Fruit fly (Drosophila melanogaster) whole organism, embryonic: ENCODE data around the gene CG11095.

Source experiments
- Abd-B ChIP-seq: fragments of 200-800 bp; sonication (Bioruptor generic); optimal IDR thresholded peaks from 2 replicates; lab custom pipeline; 2018; ENCODE audit warnings: missing biosample characterization, mild to moderate bottlenecking, missing genetic modification characterization, moderate library complexity
- Blimp-1 ChIP-seq: fragments of 200-800 bp; sonication (Bioruptor generic); optimal IDR thresholded peaks from 3 replicates; lab custom pipeline; 2018; ENCODE audit warnings: missing biosample characterization, missing genetic modification characterization, mild to moderate bottlenecking, moderate library complexity, missing genetic modification reagents
- CG10462 ChIP-seq: fragments of 200-800 bp; sonication (Bioruptor generic); optimal IDR thresholded peaks from 2 replicates; lab custom pipeline; 2016; ENCODE audit warnings: missing biosample characterization, missing genetic modification characterization
- CG11093 ChIP-seq: fragments of 200-800 bp; sonication (Bioruptor generic); IDR thresholded peaks from 3 replicates; pipeline ENCODE4 v1.3.6; 2022; ENCODE audit warnings: missing biosample characterization, missing genetic modification characterization
- CG11398 ChIP-seq: fragments of 200-800 bp; sonication (Bioruptor generic); optimal IDR thresholded peaks from 2 replicates; lab custom pipeline; 2016; ENCODE audit warnings: missing biosample characterization, missing genetic modification characterization
- CG11723 ChIP-seq: fragments of 200-800 bp; sonication (Bioruptor generic); optimal IDR thresholded peaks from 2 replicates; lab custom pipeline; 2017; ENCODE audit warnings: missing biosample characterization, mild to moderate bottlenecking, missing genetic modification characterization
- CG12769 ChIP-seq: fragments of 200-800 bp; sonication (Bioruptor generic); optimal IDR thresholded peaks from 2 replicates; lab custom pipeline; 2019; ENCODE audit warnings: missing biosample characterization, mild to moderate bottlenecking, missing genetic modification characterization, moderate library complexity
- CG12942 ChIP-seq: fragments of 200-800 bp; sonication (Bioruptor generic); optimal IDR thresholded peaks from 3 replicates; lab custom pipeline; 2016; ENCODE audit warnings: missing biosample characterization, missing genetic modification characterization
- CG13775 ChIP-seq: fragments of 200-800 bp; sonication (Bioruptor generic); optimal IDR thresholded peaks from 3 replicates; lab custom pipeline; 2017; ENCODE audit warnings: missing biosample characterization, mild to moderate bottlenecking, missing genetic modification characterization
- CG17568 ChIP-seq: fragments of 200-800 bp; sonication (Bioruptor generic); optimal IDR thresholded peaks from 2 replicates; lab custom pipeline; 2018; ENCODE audit warnings: missing biosample characterization, mild to moderate bottlenecking, missing genetic modification characterization, moderate library complexity
- CG17829 ChIP-seq: fragments of 200-800 bp; optimal IDR thresholded peaks from 2 replicates; lab custom pipeline; 2019; ENCODE audit warnings: missing biosample characterization, mild to moderate bottlenecking, missing genetic modification characterization, moderate library complexity
- CG32772 ChIP-seq: fragments of 200-800 bp; sonication (Bioruptor generic); IDR thresholded peaks from 2 replicates; pipeline ENCODE4 v1.3.6; 2022; ENCODE audit warnings: missing biosample characterization, missing genetic modification characterization
- CG4360 ChIP-seq: fragments of 200-800 bp; sonication (Bioruptor generic); IDR thresholded peaks from 2 replicates; pipeline ENCODE4 v1.3.6; 2022; ENCODE audit warnings: missing biosample characterization, missing genetic modification characterization
- CG4854 ChIP-seq: fragments of 200-800 bp; sonication (Bioruptor generic); optimal IDR thresholded peaks from 2 replicates; lab custom pipeline; 2016; ENCODE audit warnings: missing biosample characterization, missing genetic modification characterization, inconsistent platforms
- CG7987 ChIP-seq: fragments of 200-800 bp; sonication (Bioruptor generic); optimal IDR thresholded peaks from 2 replicates; lab custom pipeline; 2018; ENCODE audit warnings: missing biosample characterization, mild to moderate bottlenecking, missing genetic modification characterization, moderate library complexity
- CG8359 ChIP-seq: fragments of 200-800 bp; sonication (Bioruptor generic); optimal IDR thresholded peaks from 2 replicates; lab custom pipeline; 2017; ENCODE audit warnings: missing biosample characterization, mild to moderate bottlenecking, missing genetic modification characterization, borderline replicate concordance
- CG8388 ChIP-seq: fragments of 200-800 bp; sonication (Bioruptor generic); optimal IDR thresholded peaks from 2 replicates; lab custom pipeline; 2019; ENCODE audit warnings: missing biosample characterization, mild to moderate bottlenecking, missing genetic modification characterization, moderate library complexity
- CG8944 ChIP-seq: fragments of 200-800 bp; sonication (Bioruptor generic); optimal IDR thresholded peaks from 3 replicates; lab custom pipeline; 2016; ENCODE audit warnings: missing biosample characterization, missing genetic modification characterization
- CHES-1-like ChIP-seq: fragments of 200-800 bp; sonication (Bioruptor generic); optimal IDR thresholded peaks from 2 replicates; lab custom pipeline; 2016; ENCODE audit warnings: missing biosample characterization, missing genetic modification characterization
- CrebB ChIP-seq: fragments of 200-800 bp; sonication (Bioruptor generic); optimal IDR thresholded peaks from 3 replicates; lab custom pipeline; 2018; ENCODE audit warnings: missing biosample characterization, mild to moderate bottlenecking, missing genetic modification characterization
- Dek ChIP-seq: fragments of 200-800 bp; sonication (Bioruptor generic); optimal IDR thresholded peaks from 3 replicates; lab custom pipeline; 2019; ENCODE audit warnings: missing biosample characterization, mild to moderate bottlenecking, missing genetic modification characterization, moderate library complexity
- H15 ChIP-seq: fragments of 200-800 bp; sonication (Bioruptor generic); IDR thresholded peaks from 3 replicates; pipeline ENCODE4 v1.3.6; 2022; ENCODE audit warnings: missing biosample characterization, missing genetic modification characterization
- Hand ChIP-seq: fragments of 200-800 bp; sonication (Bioruptor generic); optimal IDR thresholded peaks from 2 replicates; lab custom pipeline; 2017; ENCODE audit warnings: mild to moderate bottlenecking, missing biosample characterization, missing genetic modification reagents, missing genetic modification characterization
- Hr39 ChIP-seq: fragments of >200 bp; optimal IDR thresholded peaks from 2 replicates; lab custom pipeline; 2017
- Mrtf ChIP-seq: fragments of 200-800 bp; sonication (Bioruptor generic); IDR thresholded peaks from 3 replicates; pipeline ENCODE4 v1.3.6; 2022; ENCODE audit warnings: missing biosample characterization, missing genetic modification characterization
- Neu2 ChIP-seq: fragments of 200-800 bp; sonication (Bioruptor generic); optimal IDR thresholded peaks from 3 replicates; lab custom pipeline; 2016; ENCODE audit warnings: missing biosample characterization, missing genetic modification characterization, borderline replicate concordance
- Ravus ChIP-seq: fragments of 200-800 bp; sonication (Bioruptor generic); IDR thresholded peaks from 2 replicates; pipeline ENCODE4 v1.3.6; 2022; ENCODE audit warnings: missing biosample characterization, missing genetic modification characterization
- Spps ChIP-seq: fragments of 200-800 bp; sonication (Bioruptor generic); optimal IDR thresholded peaks from 2 replicates; lab custom pipeline; 2018; ENCODE audit warnings: missing biosample characterization, mild to moderate bottlenecking, missing genetic modification characterization
- Sry-β ChIP-seq: fragments of 200-800 bp; sonication (Bioruptor generic); optimal IDR thresholded peaks from 2 replicates; lab custom pipeline; 2018; ENCODE audit warnings: missing biosample characterization, mild to moderate bottlenecking, missing genetic modification characterization, moderate library complexity
- Ssrp ChIP-seq: fragments of 200-800 bp; sonication (Bioruptor generic); optimal IDR thresholded peaks from 2 replicates; lab custom pipeline; 2018; ENCODE audit warnings: missing biosample characterization, mild to moderate bottlenecking, missing genetic modification characterization, moderate library complexity
- ap ChIP-seq: fragments of 200-800 bp; sonication (Bioruptor generic); IDR thresholded peaks from 2 replicates; pipeline ENCODE4 v1.3.6; 2022; ENCODE audit warnings: missing biosample characterization, missing genetic modification characterization
- bigmax ChIP-seq: fragments of 200-800 bp; sonication (Bioruptor generic); optimal IDR thresholded peaks from 2 replicates; lab custom pipeline; 2018; ENCODE audit warnings: missing biosample characterization, mild to moderate bottlenecking, missing genetic modification characterization
- cg ChIP-seq: fragments of 200-800 bp; sonication (Bioruptor generic); optimal IDR thresholded peaks from 3 replicates; lab custom pipeline; 2019; ENCODE audit warnings: missing biosample characterization, mild to moderate bottlenecking, missing genetic modification characterization, moderate library complexity
- ci ChIP-seq: fragments of 200-800 bp; sonication (Bioruptor generic); IDR thresholded peaks from 3 replicates; pipeline ENCODE4 v1.3.6; 2022; ENCODE audit warnings: missing biosample characterization, missing genetic modification characterization
- fd102C ChIP-seq: fragments of 200-800 bp; sonication (Bioruptor generic); optimal IDR thresholded peaks from 2 replicates; lab custom pipeline; 2018; ENCODE audit warnings: missing biosample characterization, mild to moderate bottlenecking, missing genetic modification characterization, moderate library complexity
- gcm ChIP-seq: fragments of 200-800 bp; sonication (Bioruptor generic); optimal IDR thresholded peaks from 2 replicates; lab custom pipeline; 2019; ENCODE audit warnings: missing biosample characterization, mild to moderate bottlenecking, missing genetic modification characterization, moderate library complexity
- jigr1 ChIP-seq: fragments of 200-800 bp; sonication (Bioruptor generic); IDR thresholded peaks from 3 replicates; pipeline ENCODE4 v1.3.6; 2022; ENCODE audit warnings: missing biosample characterization, missing genetic modification characterization
- kni ChIP-seq: fragments of 200-800 bp; sonication (Bioruptor generic); optimal IDR thresholded peaks from 3 replicates; lab custom pipeline; 2017; ENCODE audit warnings: mild to moderate bottlenecking, missing biosample characterization, missing genetic modification reagents, missing genetic modification characterization
- odd ChIP-seq: fragments of 200-800 bp; sonication (Bioruptor generic); optimal IDR thresholded peaks from 2 replicates; lab custom pipeline; 2017; ENCODE audit warnings: missing biosample characterization, mild to moderate bottlenecking, missing genetic modification characterization
- sens ChIP-seq: fragments of 200-800 bp; sonication (Bioruptor generic); peaks from one replicate; lab custom pipeline; 2016; ENCODE audit warnings: missing biosample characterization, missing genetic modification characterization
- seq ChIP-seq: fragments of 200-800 bp; sonication (Bioruptor generic); IDR thresholded peaks from 2 replicates; pipeline ENCODE4 v1.3.6; 2022; ENCODE audit warnings: missing biosample characterization, missing genetic modification characterization
- sim ChIP-seq: fragments of 200-800 bp; sonication (Bioruptor generic); IDR thresholded peaks from 2 replicates; pipeline ENCODE4 v1.3.6; 2022; ENCODE audit warnings: missing biosample characterization, missing genetic modification characterization
- slbo ChIP-seq: fragments of 200-800 bp; sonication (Bioruptor generic); IDR thresholded peaks from 2 replicates; pipeline ENCODE4 v1.3.6; 2022; ENCODE audit warnings: missing biosample characterization, missing genetic modification characterization
- sqz ChIP-seq: fragments of 200-800 bp; sonication (Bioruptor generic); optimal IDR thresholded peaks from 3 replicates; lab custom pipeline; 2018; ENCODE audit warnings: missing biosample characterization, mild to moderate bottlenecking, missing genetic modification characterization
- tll ChIP-seq, 2 experiments: fragments of 200-800 bp in 1 of 2; fragments of >200 bp in 1 of 2; sonication (Bioruptor generic) in 1 of 2; optimal IDR thresholded peaks; 2 replicates each; lab custom pipeline; 2017 to 2019; ENCODE audit warnings: missing biosample characterization in 2 of 2, missing genetic modification characterization in 2 of 2, mild to moderate bottlenecking in 1 of 2, moderate library complexity in 1 of 2
- twi ChIP-seq: fragments of 200-800 bp; optimal IDR thresholded peaks from 2 replicates; lab custom pipeline; 2019; ENCODE audit warnings: missing biosample characterization, mild to moderate bottlenecking, missing genetic modification characterization, moderate library complexity
- vnd ChIP-seq: fragments of 200-800 bp; sonication (Bioruptor generic); IDR thresholded peaks from 3 replicates; pipeline ENCODE4 v1.3.6; 2022; ENCODE audit warnings: missing biosample characterization, missing genetic modification characterization; ENCODE audit not compliant: partially characterized antibody
- z ChIP-seq: fragments of 200-800 bp; sonication (Bioruptor generic); IDR thresholded peaks from 3 replicates; pipeline ENCODE4 v1.3.6; 2022; ENCODE audit warnings: missing biosample characterization, missing genetic modification characterization
- zfh1 ChIP-seq: fragments of 200-800 bp; sonication (Bioruptor generic); IDR thresholded peaks from 3 replicates; pipeline ENCODE4 v1.3.6; 2022; ENCODE audit warnings: missing biosample characterization, missing genetic modification characterization

Gene CG11095

dm6 chrX:13764397-13765119 lies 46.9 kb upstream of the CG11095 start (continued):
- peak; percentile 11 for TF ChIP-seq sqz (GFP tag; lab: Kevin White, UChicago)
- no peak for TF ChIP-seq ap (GFP tag; lab: Robert Waterston, UW)
- TF ChIP-seq CG13775 (GFP tag; lab: Kevin White, UChicago), result peak; percentile 27
- TF ChIP-seq CG17568 (GFP tag; lab: Kevin White, UChicago), result no peak
- no peak for TF ChIP-seq CG12769 (tag; lab: Kevin White, UChicago)
- TF ChIP-seq CHES-1-like, result no peak
- TF ChIP-seq fd102C (GFP tag; lab: Kevin White, UChicago), result no peak
- no peak for TF ChIP-seq seq (GFP tag; lab: Robert Waterston, UW)
- TF ChIP-seq CG8944 (GFP tag; lab: Kevin White, UChicago), result no peak
- peak; percentile 3 for TF ChIP-seq Dek (tag; lab: Kevin White, UChicago)
- peak; percentile 81 for TF ChIP-seq sens
- TF ChIP-seq CG32772, result peak; percentile 40
- no peak for TF ChIP-seq CG10462 (GFP tag; lab: Kevin White, UChicago)
- TF ChIP-seq vnd, result no peak
- no peak for TF ChIP-seq gcm
- 0 out of 3 replicates have a peak, but pooled peaks have one; percentile 5 for TF ChIP-seq zfh1
- TF ChIP-seq Abd-B, result peak; percentile 60
- TF ChIP-seq CG17829, result peak; percentile 42
- TF ChIP-seq CG11398 (GFP tag; lab: Kevin White, UChicago), result no peak
- TF ChIP-seq CG8388 (GFP tag; lab: Kevin White, UChicago), result peak; percentile 54
- no peak for TF ChIP-seq CG4360 (GFP tag; lab: Robert Waterston, UW)
- no peak for TF ChIP-seq CG7987 (GFP tag; lab: Kevin White, UChicago)
- TF ChIP-seq CG8359 (GFP tag; lab: Kevin White, UChicago), result no peak
- TF ChIP-seq Mrtf (GFP tag; lab: Robert Waterston, UW), result 0 out of 3 replicates have a peak, but pooled peaks have one; percentile 47
- TF ChIP-seq cg (GFP tag; lab: Kevin White, UChicago), result no peak
- TF ChIP-seq CG11093 (GFP tag; lab: Robert Waterston, UW), result peak; percentile 50; the same call in 1 of the 3 replicates
- no peak for TF ChIP-seq Neu2 (GFP tag; lab: Kevin White, UChicago)
- TF ChIP-seq Sry-β, result no peak
- TF ChIP-seq z, result no peak
- peak; percentile 61 for TF ChIP-seq Blimp-1
- no peak for TF ChIP-seq tll (GFP tag; optimal IDR thresholded peaks at IDR 0.05; lab: Kevin White, UChicago)
- TF ChIP-seq bigmax (GFP tag; lab: Kevin White, UChicago), result no peak
- TF ChIP-seq Ssrp (tag; lab: Kevin White, UChicago), result peak; percentile 47
- no peak for TF ChIP-seq Ravus (GFP tag; lab: Robert Waterston, UW)
- TF ChIP-seq Hand, result no peak
- TF ChIP-seq Spps (tag; lab: Kevin White, UChicago), result no peak
- peak; percentile 75 for TF ChIP-seq ci (GFP tag; lab: Robert Waterston, UW)
- no peak for TF ChIP-seq sim (GFP tag; lab: Robert Waterston, UW)
- TF ChIP-seq CG4854 (GFP tag; lab: Kevin White, UChicago), result no peak
- TF ChIP-seq CG11723 (GFP tag; lab: Kevin White, UChicago), result no peak
- TF ChIP-seq twi (tag; lab: Kevin White, UChicago), result peak; percentile 58
- TF ChIP-seq odd, result no peak
- 0 out of 3 replicates have a peak, but pooled peaks have one; percentile 29 for TF ChIP-seq H15 (GFP tag; lab: Robert Waterston, UW)
- TF ChIP-seq CG12942 (GFP tag; lab: Kevin White, UChicago), result no peak
- no peak for TF ChIP-seq jigr1
- TF ChIP-seq Hr39 (lab: Kevin White, UChicago), result no peak
- TF ChIP-seq slbo (GFP tag; lab: Robert Waterston, UW), result 0 out of 2 replicates have a peak, but pooled peaks have one; percentile 14
- no peak for TF ChIP-seq kni (GFP tag; lab: Kevin White, UChicago)
- no peak for TF ChIP-seq CrebB
